Fruit fly (Drosophila melanogaster): ENCODE results near the gene CG33333.

The CG33333 gene

DNA sequence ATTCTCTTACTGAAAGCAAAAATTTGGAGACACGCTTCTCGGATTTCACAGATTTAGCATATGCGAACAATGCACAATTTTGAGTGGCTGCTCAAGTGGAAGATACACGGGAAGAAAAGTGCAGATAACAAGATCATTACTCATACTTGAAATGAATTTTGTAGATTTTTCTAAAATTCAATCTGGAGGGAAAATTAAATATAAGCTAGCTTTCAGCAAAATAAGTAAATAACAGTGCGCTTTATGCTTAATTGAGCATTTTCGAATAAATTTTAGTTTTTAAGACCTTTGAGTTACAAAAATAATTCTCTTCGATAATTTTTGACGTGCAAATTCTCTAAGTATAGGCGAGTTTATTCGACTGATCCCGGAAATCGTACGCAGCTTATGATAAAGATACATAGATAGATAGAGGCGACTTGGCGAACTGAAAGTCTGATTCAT is 16.6 kb upstream of the CG33333 start (continued):
- TF ChIP-seq toy (GFP tag; IDR thresholded peaks at IDR 0.05) (no peak), Awh (GFP tag; IDR thresholded peaks at IDR 0.05) (no peak), CG2712 (tag; optimal IDR thresholded peaks at IDR 0.05) (peak; percentile 43), CG16813 (GFP tag; IDR thresholded peaks at IDR 0.05; ENCODE audit: partially characterized antibody) (no peak), tx (GFP tag; optimal IDR thresholded peaks at IDR 0.05) (no peak), zfh1 (GFP tag; IDR thresholded peaks at IDR 0.05) (no peak), fd64A (GFP tag; optimal IDR thresholded peaks at IDR 0.05) (no peak), CG11695 (GFP tag; IDR thresholded peaks at IDR 0.05) (no peak), CG10959 (GFP tag; IDR thresholded peaks at IDR 0.05) (no peak), CG15269 (tag; optimal IDR thresholded peaks at IDR 0.05) (peak; percentile 19), CG7928 (GFP tag; optimal IDR thresholded peaks at IDR 0.05) (no peak), gro (GFP tag; optimal IDR thresholded peaks at IDR 0.05) (no peak), CG12659 (GFP tag; optimal IDR thresholded peaks at IDR 0.05) (no peak), ro (GFP tag; IDR thresholded peaks at IDR 0.05) (no peak), CG17568 (GFP tag; optimal IDR thresholded peaks at IDR 0.05) (no peak), luna (GFP tag; optimal IDR thresholded peaks at IDR 0.05) (no peak), sima (GFP tag; optimal IDR thresholded peaks at IDR 0.05) (no peak), CG1233 (GFP tag; optimal IDR thresholded peaks at IDR 0.05) (peak; percentile 59), CG15696 (tag; optimal IDR thresholded peaks at IDR 0.05) (peak; percentile 74), Atf3 (GFP tag; optimal IDR thresholded peaks at IDR 0.05) (no peak), CG34422 (GFP tag; IDR thresholded peaks at IDR 0.05) (peak; percentile 24; the same call in 1 of the 3 replicates), esg (GFP tag; conservative IDR thresholded peaks at IDR 0.05) (no peak), crc (GFP tag; optimal IDR thresholded peaks at IDR 0.05) (no peak), CG9727 (GFP tag; optimal IDR thresholded peaks at IDR 0.05) (peak; percentile 57), Hmr (GFP tag; optimal IDR thresholded peaks at IDR 0.05) (peak; percentile 22), insv (GFP tag; optimal IDR thresholded peaks at IDR 0.05) (no peak), CG10462 (GFP tag; optimal IDR thresholded peaks at IDR 0.05) (no peak), CG11398 (GFP tag; optimal IDR thresholded peaks at IDR 0.05) (no peak), pnt (GFP tag; optimal IDR thresholded peaks at IDR 0.05) (peak; percentile 60), Fer1 (GFP tag; optimal IDR thresholded peaks at IDR 0.05) (peak; percentile 54), dimm (GFP tag; IDR thresholded peaks at IDR 0.05) (no peak), CG4282 (GFP tag; optimal IDR thresholded peaks at IDR 0.05) (no peak), unpg (GFP tag; optimal IDR thresholded peaks at IDR 0.05) (peak; percentile 52), peb (GFP tag; IDR thresholded peaks at IDR 0.05) (no peak), CG3407 (GFP tag; optimal IDR thresholded peaks at IDR 0.05) (no peak), CG10267 (tag; optimal IDR thresholded peaks at IDR 0.05) (peak; percentile 55), gfzf (GFP tag; optimal IDR thresholded peaks at IDR 0.05) (no peak), Sry-β (GFP tag; optimal IDR thresholded peaks at IDR 0.05) (no peak), sd (tag; optimal IDR thresholded peaks at IDR 0.05) (no peak), CG1024 (GFP tag; IDR thresholded peaks at IDR 0.05) (0 out of 2 replicates have a peak, but pooled peaks have one; percentile 17), Gsc (GFP tag; IDR thresholded peaks at IDR 0.05) (no peak), crp (GFP tag; optimal IDR thresholded peaks at IDR 0.05) (no peak), Adf1 (GFP tag; IDR thresholded peaks at IDR 0.05) (no peak), hbn (GFP tag; IDR thresholded peaks at IDR 0.05; ENCODE audit: partially characterized antibody) (no peak), phol (tag; optimal IDR thresholded peaks at IDR 0.05) (peak; percentile 77), sim (GFP tag; IDR thresholded peaks at IDR 0.05) (no peak), CG33557 (GFP tag; optimal IDR thresholded peaks at IDR 0.05) (no peak), lbe (GFP tag; optimal IDR thresholded peaks at IDR 0.05) (peak; percentile 47), CG42726 (GFP tag; IDR thresholded peaks at IDR 0.05; ENCODE audit: partially characterized antibody) (no peak), Dbx (GFP tag; IDR thresholded peaks at IDR 0.05) (0 out of 3 replicates have a peak, but pooled peaks have one; percentile 28), Ets65A (GFP tag) (peak; percentile 92)

Data from whole organism, embryonic.